Worm (Caenorhabditis elegans) whole organism, young adult: ENCODE data around the gene srt-27.
A peak's percentile ranks its signal among the peaks of the same experiment; 100 is the strongest.

Experiments
- B0035.1 ChIP-seq: sonication (generic microtip); optimal IDR thresholded peaks from 2 replicates; lab custom pipeline; 2016; ENCODE audit warnings: missing genetic modification characterization, mild to moderate bottlenecking, missing compliant biosample characterization, missing genotype, missing genetic modification reagents
- F37B4.10 ChIP-seq: fragments of 200-800 bp; sonication (Bioruptor generic); IDR thresholded peaks from 2 replicates; pipeline ENCODE4 v1.3.6; 2022; ENCODE audit warnings: missing genetic modification characterization, missing compliant biosample characterization
- F39B2.1 ChIP-seq: fragments of 200-800 bp; sonication (Bioruptor generic); IDR thresholded peaks from 2 replicates; pipeline ENCODE4 v1.3.6; 2022; ENCODE audit warnings: missing genetic modification reagents, missing genetic modification characterization, missing compliant biosample characterization
- F52B5.7 ChIP-seq: sonication (generic microtip); optimal IDR thresholded peaks from 2 replicates; lab custom pipeline; 2016; ENCODE audit warnings: mild to moderate bottlenecking, missing genetic modification characterization, missing compliant biosample characterization
- F55B11.4 ChIP-seq: sonication (generic microtip); optimal IDR thresholded peaks from 2 replicates; lab custom pipeline; 2016; ENCODE audit warnings: missing compliant biosample characterization, missing genetic modification characterization, borderline replicate concordance; ENCODE audit not compliant: insufficient read depth
- Y53F4B.3 ChIP-seq: fragments of 200-800 bp; sonication (Bioruptor generic); IDR thresholded peaks from 2 replicates; pipeline ENCODE4 v1.3.6; 2022; ENCODE audit warnings: missing genetic modification reagents, missing genetic modification characterization, missing compliant biosample characterization
- ZK185.1 ChIP-seq: sonication (generic microtip); optimal IDR thresholded peaks from 2 replicates; lab custom pipeline; 2016; ENCODE audit warnings: mild to moderate bottlenecking, missing genetic modification characterization, missing compliant biosample characterization; ENCODE audit not compliant: poor library complexity, severe bottlenecking
- aptf-2 ChIP-seq: fragments of 200-800 bp; sonication (Bioruptor generic); conservative IDR thresholded peaks from 2 replicates; pipeline ENCODE4 v1.3.6; 2022; ENCODE audit warnings: missing genetic modification reagents, missing genetic modification characterization, missing compliant biosample characterization
- atf-7 ChIP-seq: sonication (generic microtip); optimal IDR thresholded peaks from 2 replicates; lab custom pipeline; 2017; ENCODE audit warnings: mild to moderate bottlenecking, missing genetic modification characterization, missing compliant biosample characterization
- attf-6 ChIP-seq: fragments of 200-800 bp; sonication (Bioruptor generic); IDR thresholded peaks from 2 replicates; pipeline ENCODE4 v1.3.6; 2022; ENCODE audit warnings: missing genetic modification reagents, missing genetic modification characterization, missing compliant biosample characterization
- bed-1 ChIP-seq: fragments of 200-800 bp; sonication (Bioruptor generic); IDR thresholded peaks from 2 replicates; pipeline ENCODE4 v1.3.6; 2022; ENCODE audit warnings: missing genetic modification reagents, missing genetic modification characterization, missing compliant biosample characterization
- bed-2 ChIP-seq: fragments of 200-800 bp; sonication (Bioruptor generic); IDR thresholded peaks from 2 replicates; pipeline ENCODE4 v1.3.6; 2022; ENCODE audit warnings: missing genetic modification reagents, missing genetic modification characterization, missing compliant biosample characterization
- chd-7 ChIP-seq: sonication (generic microtip); optimal IDR thresholded peaks from 2 replicates; lab custom pipeline; 2016; ENCODE audit warnings: mild to moderate bottlenecking, missing genetic modification characterization, moderate library complexity, missing compliant biosample characterization
- dox-1 ChIP-seq: fragments of 200-800 bp; sonication (Bioruptor generic); IDR thresholded peaks from 2 replicates; pipeline ENCODE4 v1.3.6; 2022; ENCODE audit warnings: missing genetic modification reagents, missing genetic modification characterization, missing compliant biosample characterization
- efl-1 ChIP-seq: fragments of 150-350 bp; optimal IDR thresholded peaks from 2 replicates; lab custom pipeline; 2014; ENCODE audit warnings: missing biosample characterization, missing genetic modification reagents, missing genetic modification characterization
- egl-44 ChIP-seq: fragments of 200-800 bp; sonication (Bioruptor generic); IDR thresholded peaks from 2 replicates; pipeline ENCODE4 v1.3.6; 2022; ENCODE audit warnings: missing genetic modification reagents, missing genetic modification characterization, missing compliant biosample characterization
- egrh-3 ChIP-seq: fragments of 200-800 bp; sonication (Bioruptor generic); IDR thresholded peaks from 2 replicates; pipeline ENCODE4 v1.3.6; 2022; ENCODE audit warnings: missing genetic modification reagents, missing genetic modification characterization, missing compliant biosample characterization
- fkh-3 ChIP-seq: sonication (generic microtip); optimal IDR thresholded peaks from 2 replicates; lab custom pipeline; 2016; ENCODE audit warnings: mild to moderate bottlenecking, missing genetic modification characterization, missing compliant biosample characterization
- hlh-26 ChIP-seq: fragments of 200-800 bp; sonication (Bioruptor generic); conservative IDR thresholded peaks from 2 replicates; pipeline ENCODE4 v1.3.6; 2022; ENCODE audit warnings: missing genetic modification reagents, missing genetic modification characterization, missing compliant biosample characterization
- let-607 ChIP-seq, 2 experiments: fragments of 200-800 bp in 1 of 2; sonication (Bioruptor generic) in 1 of 2; sonication (generic microtip) in 1 of 2; optimal IDR thresholded peaks; 2 replicates each; lab custom pipeline; 2016 to 2018; ENCODE audit warnings: mild to moderate bottlenecking in 2 of 2, missing compliant biosample characterization in 2 of 2, missing genetic modification characterization in 2 of 2, moderate library complexity in 2 of 2, missing genotype in 1 of 2
- lin-40 ChIP-seq: sonication (generic microtip); optimal IDR thresholded peaks from 2 replicates; lab custom pipeline; 2016; ENCODE audit warnings: missing genetic modification characterization, mild to moderate bottlenecking, missing compliant biosample characterization, missing genotype, missing genetic modification reagents
- lin-54 ChIP-seq: fragments of 200-800 bp; sonication (Bioruptor generic); optimal IDR thresholded peaks from 2 replicates; lab custom pipeline; 2018; ENCODE audit warnings: mild to moderate bottlenecking, missing genetic modification characterization, missing compliant biosample characterization
- lir-1 ChIP-seq: fragments of 200-800 bp; sonication (Bioruptor generic); conservative IDR thresholded peaks from 2 replicates; pipeline ENCODE4 v1.3.6; 2022; ENCODE audit warnings: missing genetic modification reagents, missing genetic modification characterization, missing compliant biosample characterization
- lsy-27 ChIP-seq: sonication (generic microtip); optimal IDR thresholded peaks from 2 replicates; lab custom pipeline; 2017; ENCODE audit warnings: missing genetic modification characterization, mild to moderate bottlenecking, missing compliant biosample characterization, antibody characterized with exemption, missing genotype, borderline replicate concordance; ENCODE audit not compliant: insufficient read depth
- madf-6 ChIP-seq: fragments of 200-800 bp; sonication (Bioruptor generic); IDR thresholded peaks from 2 replicates; pipeline ENCODE4 v1.3.6; 2022; ENCODE audit warnings: missing genetic modification reagents, missing genetic modification characterization, missing compliant biosample characterization
- mcd-1 ChIP-seq: fragments of 200-800 bp; sonication (Bioruptor generic); IDR thresholded peaks from 2 replicates; pipeline ENCODE4 v1.3.6; 2022; ENCODE audit warnings: missing genetic modification reagents, missing genetic modification characterization, missing compliant biosample characterization
- mel-28 ChIP-seq: sonication (generic microtip); optimal IDR thresholded peaks from 2 replicates; lab custom pipeline; 2016; ENCODE audit warnings: borderline replicate concordance, mild to moderate bottlenecking, missing genetic modification characterization, missing compliant biosample characterization
- nfyb-1 ChIP-seq: fragments of 200-800 bp; sonication (Bioruptor generic); IDR thresholded peaks from 2 replicates; pipeline ENCODE4 v1.3.6; 2022; ENCODE audit warnings: missing genetic modification reagents, missing genetic modification characterization, missing compliant biosample characterization
- nhr-120 ChIP-seq: fragments of 200-800 bp; sonication (Bioruptor generic); IDR thresholded peaks from 2 replicates; pipeline ENCODE4 v1.3.6; 2022; ENCODE audit warnings: missing genetic modification characterization, missing compliant biosample characterization
- somi-1 ChIP-seq: fragments of 200-800 bp; sonication (Bioruptor generic); optimal IDR thresholded peaks from 2 replicates; lab custom pipeline; 2018; ENCODE audit warnings: mild to moderate bottlenecking, missing genetic modification characterization, missing compliant biosample characterization
- unc-130 ChIP-seq: sonication (generic microtip); optimal IDR thresholded peaks from 2 replicates; lab custom pipeline; 2016; ENCODE audit warnings: missing genetic modification reagents, missing genetic modification characterization, missing compliant biosample characterization
- unc-62 ChIP-seq: fragments of 150-350 bp; optimal IDR thresholded peaks from 2 replicates; lab custom pipeline; 2014; ENCODE audit warnings: missing biosample characterization, missing genetic modification reagents, missing genetic modification characterization
- xnd-1 ChIP-seq: sonication (generic microtip); optimal IDR thresholded peaks from 2 replicates; lab custom pipeline; 2016; ENCODE audit warnings: missing genotype, missing genetic modification reagents, missing genetic modification characterization, missing compliant biosample characterization
- ztf-18 ChIP-seq: sonication (generic microtip); optimal IDR thresholded peaks from 2 replicates; lab custom pipeline; 2016; ENCODE audit warnings: missing genotype, mild to moderate bottlenecking, missing genetic modification characterization, missing compliant biosample characterization

srt-27 gene

DNA sequence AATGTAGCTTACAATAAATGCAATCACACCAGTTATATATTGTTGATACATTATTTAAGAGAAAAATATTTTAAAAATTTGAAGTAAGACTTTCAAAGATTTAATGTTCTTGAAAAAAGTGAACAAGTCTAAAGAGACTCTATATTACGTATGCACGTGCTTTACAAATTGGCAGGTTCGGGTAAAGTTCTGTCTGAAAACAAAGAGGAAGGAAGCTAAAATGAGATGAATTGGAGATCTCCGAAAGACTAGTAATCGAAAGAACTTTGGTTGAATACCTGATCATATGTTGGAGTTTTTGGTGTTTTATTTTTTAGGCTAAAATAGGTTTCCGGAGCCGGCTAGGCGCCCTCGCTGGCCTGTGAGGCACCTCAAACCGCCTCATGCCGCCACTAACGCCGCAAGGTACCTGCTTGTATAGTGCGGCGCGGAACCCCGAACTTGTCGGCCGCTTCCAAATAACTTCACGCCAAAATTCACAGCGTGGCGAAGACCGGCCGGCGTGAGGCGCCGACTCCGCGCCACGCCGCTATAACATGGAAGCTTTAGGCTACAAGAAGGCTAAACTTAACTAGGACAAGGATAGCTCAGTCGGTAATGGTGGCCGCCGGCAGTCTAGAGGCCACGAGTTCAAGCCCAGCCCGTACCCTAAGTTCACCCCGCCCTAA is 36.7 kb upstream of the srt-27 start, which contains the start of gene srx-28 (continued):
- no peak for TF ChIP-seq mel-28 (tag; lab: Kevin White, UChicago)
- TF ChIP-seq hlh-26 = no peak
- TF ChIP-seq unc-130 = no peak
- TF ChIP-seq efl-1 (GFP tag; lab: Kevin White, UChicago) = no peak
- no peak for TF ChIP-seq egl-44
- no peak for TF ChIP-seq lin-40 (tag; lab: Kevin White, UChicago)
- peak; percentile 14 for TF ChIP-seq fkh-3 (tag; lab: Kevin White, UChicago)
- TF ChIP-seq nfyb-1 (GFP tag; lab: Robert Waterston, UW) = peak; percentile 26; the same call in 1 of the 2 replicates
- peak; percentile 47; the same call in 1 of the 2 replicates for TF ChIP-seq dox-1
- TF ChIP-seq lin-54 (GFP tag; lab: Kevin White, UChicago) = no peak
- TF ChIP-seq attf-6 (GFP tag; lab: Robert Waterston, UW) = no peak
- TF ChIP-seq Y53F4B.3 (GFP tag; lab: Robert Waterston, UW) = no peak
- no peak for TF ChIP-seq xnd-1 (tag; lab: Kevin White, UChicago)
- TF ChIP-seq lsy-27 (tag; lab: Kevin White, UChicago) = no peak
- TF ChIP-seq F37B4.10 (GFP tag; lab: Robert Waterston, UW) = 0 out of 2 replicates have a peak, but pooled peaks have one; percentile 84
- peak; percentile 43; the same call in 1 of the 2 replicates for TF ChIP-seq mcd-1 (GFP tag; lab: Robert Waterston, UW)
- TF ChIP-seq nhr-120 = no peak
- TF ChIP-seq bed-1 (GFP tag; lab: Robert Waterston, UW) = no peak
- TF ChIP-seq F52B5.7 (tag; lab: Kevin White, UChicago) = no peak
- TF ChIP-seq let-607 (tag; optimal IDR thresholded peaks at IDR 0.05; lab: Kevin White, UChicago) = no peak
- TF ChIP-seq egrh-3 (GFP tag; lab: Robert Waterston, UW) = peak; percentile 33; the same call in 1 of the 2 replicates

DNA sequence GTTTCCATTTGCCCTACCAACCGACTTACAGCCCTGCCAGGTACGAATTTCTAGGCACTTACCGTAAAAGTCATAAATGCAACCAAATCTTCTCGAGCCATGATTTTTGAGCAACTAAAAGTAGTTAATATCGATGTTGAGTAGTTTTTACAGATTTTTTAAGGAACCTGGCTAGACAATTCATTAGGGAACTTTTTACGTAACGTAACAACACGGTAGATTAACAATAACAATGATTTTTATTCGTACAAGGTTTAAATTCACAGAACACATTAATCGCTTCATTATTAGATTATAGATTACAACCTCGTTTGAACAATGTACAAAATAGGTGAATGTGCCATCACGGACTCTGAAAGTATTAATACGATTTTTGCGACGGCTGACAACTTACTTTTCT is 32.3 kb upstream of the srt-27 start, which contains the start of gene srx-26:
srx-26 (minus strand) TSS at position 101 of the 400 bp plus-strand sequence.
- no peak for TF ChIP-seq atf-7 (tag; lab: Kevin White, UChicago)
- TF ChIP-seq aptf-2 (GFP tag; lab: Robert Waterston, UW) = no peak
- TF ChIP-seq ZK185.1 (tag; lab: Kevin White, UChicago) = no peak
- TF ChIP-seq F55B11.4 (tag; lab: Kevin White, UChicago) = no peak
- no peak for TF ChIP-seq lin-40 (tag; lab: Kevin White, UChicago)
- TF ChIP-seq B0035.1 = no peak
- no peak for TF ChIP-seq lir-1
- TF ChIP-seq mel-28 (tag; lab: Kevin White, UChicago) = no peak
- TF ChIP-seq unc-62 (GFP tag; lab: Kevin White, UChicago) = no peak
- no peak for TF ChIP-seq lsy-27 (tag; lab: Kevin White, UChicago)
- no peak for TF ChIP-seq somi-1
- TF ChIP-seq ztf-18 (tag; lab: Kevin White, UChicago) = no peak
- no peak for TF ChIP-seq chd-7

DNA sequence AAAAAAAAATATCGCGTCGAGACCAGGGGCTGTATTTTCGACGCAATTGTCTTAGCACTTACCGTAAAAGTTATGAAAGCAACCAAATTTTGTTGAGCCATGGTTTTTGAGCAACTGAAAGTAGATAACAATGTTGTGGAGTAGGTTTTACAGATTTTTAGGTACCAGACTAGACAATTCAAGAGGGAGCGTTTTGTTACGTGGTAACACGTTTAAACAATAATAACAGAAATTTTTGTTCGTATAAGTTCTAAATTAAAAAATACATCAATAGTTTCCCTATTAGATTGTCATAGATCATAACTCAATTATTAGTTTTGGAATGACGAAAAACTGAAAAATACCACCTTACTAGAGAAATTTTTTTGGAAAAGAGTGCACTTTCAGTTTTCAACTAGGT is 29.3 kb upstream of the srt-27 start, which contains the start of gene srx-24:
srx-24 (minus strand) TSS at position 101 of the 400 bp plus-strand sequence.
- no peak for TF ChIP-seq F39B2.1 (GFP tag; lab: Robert Waterston, UW)
- TF ChIP-seq somi-1 = no peak
- no peak for TF ChIP-seq let-607 (tag; optimal IDR thresholded peaks at IDR 0.05; lab: Kevin White, UChicago)
- no peak for TF ChIP-seq madf-6
- no peak for TF ChIP-seq atf-7 (tag; lab: Kevin White, UChicago)
- TF ChIP-seq bed-2 (GFP tag; lab: Robert Waterston, UW) = no peak
- TF ChIP-seq, all 124 proteins: peak for 0
